Worm (Caenorhabditis elegans): ENCODE measurements around the gene osm-5.

DNA sequence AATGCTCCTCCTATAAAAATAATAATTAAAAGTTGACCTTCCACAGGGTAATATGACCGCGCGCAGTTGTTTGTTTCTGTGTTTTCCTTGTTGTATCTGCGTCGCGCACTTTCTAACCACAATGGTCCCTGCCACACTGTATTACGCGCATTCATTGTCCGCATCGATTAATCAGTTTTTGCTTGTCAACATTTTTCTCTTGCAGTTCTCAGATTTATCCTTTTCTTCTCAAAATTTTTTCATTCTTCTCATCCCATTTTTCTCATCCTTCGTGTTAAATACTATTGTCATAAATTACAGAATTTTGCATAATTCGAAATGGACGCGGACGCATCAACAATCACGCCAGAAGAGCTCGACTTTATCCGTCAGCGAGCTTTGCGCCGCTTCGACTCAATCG is 43.5 kb upstream of the osm-5 start, which contains the start of gene pfk-1.1:
- TF ChIP-seq pes-1 (GFP tag; IDR thresholded peaks at IDR 0.05) (no peak), scrt-1 (GFP tag; IDR thresholded peaks at IDR 0.05) (no peak), ama-1 (optimal IDR thresholded peaks at IDR 0.05) (no peak), B0310.2 (tag; optimal IDR thresholded peaks at IDR 0.05) (no peak), tra-4 (tag; optimal IDR thresholded peaks at IDR 0.05) (no peak), ceh-13 (GFP tag; optimal IDR thresholded peaks at IDR 0.05) (no peak), hmbx-1 (tag; optimal IDR thresholded peaks at IDR 0.05) (no peak), F13C5.2 (tag; optimal IDR thresholded peaks at IDR 0.05) (no peak), flt-1 (GFP tag; IDR thresholded peaks at IDR 0.05) (no peak), tbx-37 (GFP tag; conservative IDR thresholded peaks at IDR 0.05) (no peak), tbx-11 (GFP tag; IDR thresholded peaks at IDR 0.05) (no peak), ets-7 (tag; optimal IDR thresholded peaks at IDR 0.05) (no peak)

All from whole organism, early embryonic.